Fruit fly (Drosophila melanogaster): Measurements from ENCODE around the gene Spn28F.
A peak's percentile ranks its signal among the peaks of the same experiment; 100 is the strongest.

Spn28F gene

DNA sequence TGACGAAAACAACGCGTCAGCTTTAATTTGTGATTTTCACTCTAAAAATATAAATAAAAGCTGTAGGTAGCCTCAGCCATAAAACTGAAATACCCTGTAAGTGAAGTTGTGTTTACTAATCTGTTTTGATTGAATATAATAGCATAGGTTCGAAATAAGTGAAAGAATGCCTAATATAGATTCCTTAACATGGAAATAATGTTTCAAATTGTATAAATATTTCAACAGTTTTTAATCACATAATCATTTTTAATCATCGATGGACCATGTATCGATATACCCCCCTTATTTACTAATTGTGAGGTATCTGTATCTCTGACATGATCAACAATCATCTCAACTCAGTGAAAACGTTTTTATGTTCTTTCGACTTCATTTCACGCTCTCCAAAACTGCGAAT is 13.8 kb upstream of the Spn28F start (continued):
- TF ChIP-seq gt (GFP tag; IDR thresholded peaks at IDR 0.05) (no peak), CG30020 (tag; optimal IDR thresholded peaks at IDR 0.05) (no peak), Fer2 (tag; optimal IDR thresholded peaks at IDR 0.05) (no peak), CG18619 (GFP tag; optimal IDR thresholded peaks at IDR 0.05) (no peak), insv (GFP tag; optimal IDR thresholded peaks at IDR 0.05) (no peak), repo (GFP tag; optimal IDR thresholded peaks at IDR 0.05) (no peak), C15 (GFP tag; IDR thresholded peaks at IDR 0.05) (no peak), bsh (GFP tag; optimal IDR thresholded peaks at IDR 0.05) (no peak), CG18476 (GFP tag; optimal IDR thresholded peaks at IDR 0.05) (no peak), jing (GFP tag; optimal IDR thresholded peaks at IDR 0.05) (no peak), CG9797 (GFP tag; optimal IDR thresholded peaks at IDR 0.05) (no peak), oc (tag; optimal IDR thresholded peaks at IDR 0.05) (no peak), CG11560 (tag; IDR thresholded peaks at IDR 0.05) (no peak), CG8281 (tag; optimal IDR thresholded peaks at IDR 0.05) (no peak), CG6175 (GFP tag; IDR thresholded peaks at IDR 0.05) (no peak), CG3847 (GFP tag; IDR thresholded peaks at IDR 0.05) (no peak), CG17328 (GFP tag; IDR thresholded peaks at IDR 0.05) (0 out of 2 replicates have a peak, but pooled peaks have one; percentile 8), CG14965 (GFP tag; optimal IDR thresholded peaks at IDR 0.05; ENCODE audit: borderline replicate concordance) (no peak), phol (tag; optimal IDR thresholded peaks at IDR 0.05) (no peak), Rfx (GFP tag; IDR thresholded peaks at IDR 0.05) (peak; percentile 41; the same call in 1 of the 2 replicates), Vsx1 (GFP tag; optimal IDR thresholded peaks at IDR 0.05) (no peak), zf30C (GFP tag; optimal IDR thresholded peaks at IDR 0.05) (no peak), GATAe (GFP tag; conservative IDR thresholded peaks at IDR 0.05) (no peak), unpg (GFP tag; optimal IDR thresholded peaks at IDR 0.05) (no peak), CG18262 (tag; optimal IDR thresholded peaks at IDR 0.05) (no peak), ken (GFP tag; IDR thresholded peaks at IDR 0.05) (no peak), Optix (GFP tag; IDR thresholded peaks at IDR 0.05) (no peak), ara (GFP tag; IDR thresholded peaks at IDR 0.05) (no peak), lab (GFP tag; optimal IDR thresholded peaks at IDR 0.05) (peak; percentile 48), pita (GFP tag; optimal IDR thresholded peaks at IDR 0.05) (no peak), CG30403 (GFP tag; optimal IDR thresholded peaks at IDR 0.05) (no peak), CG13424 (tag; optimal IDR thresholded peaks at IDR 0.05) (no peak), CG12659 (GFP tag; optimal IDR thresholded peaks at IDR 0.05) (peak; percentile 14), br (optimal IDR thresholded peaks at IDR 0.05) (no peak), Meics (GFP tag; optimal IDR thresholded peaks at IDR 0.05) (peak; percentile 31), sim (GFP tag; IDR thresholded peaks at IDR 0.05) (no peak), HLHmδ (GFP tag; optimal IDR thresholded peaks at IDR 0.05) (no peak), Bdp1 (GFP tag; optimal IDR thresholded peaks at IDR 0.05) (no peak), gce (GFP tag; IDR thresholded peaks at IDR 0.05) (no peak), CG8359 (GFP tag; optimal IDR thresholded peaks at IDR 0.05; ENCODE audit: borderline replicate concordance) (no peak), onecut (GFP tag; IDR thresholded peaks at IDR 0.05) (no peak), CG12391 (tag; optimal IDR thresholded peaks at IDR 0.05) (peak; percentile 33), az2 (GFP tag; optimal IDR thresholded peaks at IDR 0.05) (no peak), CG9932 (GFP tag; IDR thresholded peaks at IDR 0.05) (peak; percentile 54), stc (GFP tag; IDR thresholded peaks at IDR 0.05) (0 out of 2 replicates have a peak, but pooled peaks have one; percentile 12), pnt (GFP tag; optimal IDR thresholded peaks at IDR 0.05) (no peak), BEAF-32 (GFP tag; optimal IDR thresholded peaks at IDR 0.05) (no peak), D (optimal IDR thresholded peaks at IDR 0.05) (no peak), D (GFP tag; optimal IDR thresholded peaks at IDR 0.05) (no peak), ro (GFP tag; IDR thresholded peaks at IDR 0.05) (no peak), bbx (GFP tag; IDR thresholded peaks at IDR 0.05; ENCODE audit: partially characterized antibody) (no peak), MTF-1 (GFP tag; optimal IDR thresholded peaks at IDR 0.05; ENCODE audit: borderline replicate concordance) (no peak)
